Worm (Caenorhabditis elegans) whole organism, late embryonic: ENCODE measurements around the gene add-1.

Experiments
- C38D4.7 ChIP-seq: fragments of 200-800 bp; sonication (Bioruptor generic); optimal IDR thresholded peaks from 2 replicates; lab custom pipeline; 2018; ENCODE audit warnings: mild to moderate bottlenecking, missing genetic modification characterization, moderate library complexity, missing compliant biosample characterization
- F13H6.1 ChIP-seq: sonication (generic microtip); optimal IDR thresholded peaks from 2 replicates; lab custom pipeline; 2016; ENCODE audit warnings: missing genetic modification characterization, missing compliant biosample characterization
- K02D7.2 ChIP-seq: sonication (generic microtip); optimal IDR thresholded peaks from 2 replicates; lab custom pipeline; 2017; ENCODE audit warnings: mild to moderate bottlenecking, missing genetic modification characterization, missing compliant biosample characterization
- K09A11.1 ChIP-seq: sonication (generic microtip); optimal IDR thresholded peaks from 2 replicates; lab custom pipeline; 2017; ENCODE audit warnings: antibody characterized with exemption, mild to moderate bottlenecking, missing genetic modification characterization, missing compliant biosample characterization; ENCODE audit not compliant: insufficient read depth
- ceh-14 ChIP-seq: sonication (generic microtip); optimal IDR thresholded peaks from 2 replicates; lab custom pipeline; 2016; ENCODE audit warnings: missing genotype, missing genetic modification characterization, missing compliant biosample characterization
- ceh-18 ChIP-seq: sonication (generic microtip); optimal IDR thresholded peaks from 2 replicates; lab custom pipeline; 2016; ENCODE audit warnings: missing genetic modification characterization, missing compliant biosample characterization
- ceh-22 ChIP-seq: sonication (generic microtip); optimal IDR thresholded peaks from 2 replicates; lab custom pipeline; 2017; ENCODE audit warnings: missing biosample characterization, missing genetic modification characterization
- ceh-30 ChIP-seq: fragments of 150-350 bp; optimal IDR thresholded peaks from 2 replicates; lab custom pipeline; 2014; ENCODE audit warnings: missing biosample characterization, missing genetic modification characterization
- ceh-34 ChIP-seq: sonication (generic microtip); optimal IDR thresholded peaks from 2 replicates; lab custom pipeline; 2016; ENCODE audit warnings: mild to moderate bottlenecking, missing genetic modification characterization, missing compliant biosample characterization
- ceh-48 ChIP-seq: sonication (generic microtip); optimal IDR thresholded peaks from 2 replicates; lab custom pipeline; 2016; ENCODE audit warnings: missing genetic modification characterization, inconsistent platforms, missing compliant biosample characterization
- ceh-6 ChIP-seq: fragments of 200-800 bp; sonication (Bioruptor generic); optimal IDR thresholded peaks from 2 replicates; lab custom pipeline; 2018; ENCODE audit warnings: mild to moderate bottlenecking, missing genetic modification characterization, missing compliant biosample characterization
- che-1 ChIP-seq: sonication (generic microtip); optimal IDR thresholded peaks from 2 replicates; lab custom pipeline; 2016; ENCODE audit warnings: mild to moderate bottlenecking, missing genetic modification characterization, missing compliant biosample characterization
- dmd-4 ChIP-seq: sonication (generic microtip); optimal IDR thresholded peaks from 2 replicates; lab custom pipeline; 2016; ENCODE audit warnings: borderline replicate concordance, missing genetic modification characterization, missing compliant biosample characterization
- dve-1 ChIP-seq: sonication (generic microtip); optimal IDR thresholded peaks from 2 replicates; lab custom pipeline; 2017; ENCODE audit warnings: antibody characterized with exemption, mild to moderate bottlenecking, missing genetic modification characterization, missing compliant biosample characterization
- elt-2 ChIP-seq: sonication (generic microtip); optimal IDR thresholded peaks from 2 replicates; lab custom pipeline; 2016; ENCODE audit warnings: missing genetic modification reagents, missing genetic modification characterization, missing compliant biosample characterization
- eyg-1 ChIP-seq: sonication (generic microtip); optimal IDR thresholded peaks from 2 replicates; lab custom pipeline; 2016; ENCODE audit warnings: missing genotype, missing genetic modification characterization, missing compliant biosample characterization
- fax-1 ChIP-seq: sonication (generic microtip); optimal IDR thresholded peaks from 2 replicates; lab custom pipeline; 2016; ENCODE audit warnings: missing genotype, missing genetic modification characterization, missing compliant biosample characterization
- gmeb-2 ChIP-seq: sonication (generic microtip); optimal IDR thresholded peaks from 2 replicates; lab custom pipeline; 2016; ENCODE audit warnings: missing genetic modification characterization, inconsistent platforms, missing compliant biosample characterization
- hlh-15 ChIP-seq: sonication (generic microtip); optimal IDR thresholded peaks from 2 replicates; lab custom pipeline; 2016; ENCODE audit warnings: missing genetic modification characterization, missing compliant biosample characterization
- lim-6 ChIP-seq: sonication (generic microtip); optimal IDR thresholded peaks from 2 replicates; lab custom pipeline; 2016; ENCODE audit warnings: missing genetic modification characterization, missing compliant biosample characterization
- lin-11 ChIP-seq: fragments of 200-800 bp; sonication (Bioruptor generic); optimal IDR thresholded peaks from 2 replicates; lab custom pipeline; 2018; ENCODE audit warnings: mild to moderate bottlenecking, missing genetic modification characterization, missing compliant biosample characterization
- madf-2 ChIP-seq: sonication (generic microtip); optimal IDR thresholded peaks from 2 replicates; lab custom pipeline; 2017; ENCODE audit warnings: missing genetic modification characterization, missing compliant biosample characterization
- mec-3 ChIP-seq: sonication (generic microtip); optimal IDR thresholded peaks from 2 replicates; lab custom pipeline; 2016; ENCODE audit warnings: borderline replicate concordance, missing genetic modification characterization, missing compliant biosample characterization
- nfya-1 ChIP-seq: sonication (generic microtip); optimal IDR thresholded peaks from 2 replicates; lab custom pipeline; 2017; ENCODE audit warnings: missing genetic modification characterization, mild to moderate bottlenecking, missing compliant biosample characterization, antibody characterized with exemption, moderate library complexity
- nhr-11 ChIP-seq: fragments of 150-350 bp; optimal IDR thresholded peaks from 2 replicates; lab custom pipeline; 2014; ENCODE audit warnings: missing biosample characterization, missing genetic modification characterization
- pax-1 ChIP-seq: fragments of 150-350 bp; optimal IDR thresholded peaks from 2 replicates; lab custom pipeline; 2014; ENCODE audit warnings: missing biosample characterization, missing genetic modification characterization
- pha-2 ChIP-seq: sonication (generic microtip); optimal IDR thresholded peaks from 2 replicates; lab custom pipeline; 2017; ENCODE audit warnings: mild to moderate bottlenecking, missing genetic modification characterization, missing compliant biosample characterization
- pha-4 ChIP-seq: fragments of 150-350 bp; optimal IDR thresholded peaks from 2 replicates; lab custom pipeline; 2018; ENCODE audit warnings: missing biosample characterization, missing genetic modification reagents, missing genetic modification characterization
- pros-1 ChIP-seq: fragments of 150-350 bp; optimal IDR thresholded peaks from 2 replicates; lab custom pipeline; 2014; ENCODE audit warnings: missing biosample characterization, missing genetic modification reagents, missing genetic modification characterization
- rnt-1 ChIP-seq: sonication (generic microtip); optimal IDR thresholded peaks from 2 replicates; lab custom pipeline; 2016; ENCODE audit warnings: missing genetic modification characterization, missing compliant biosample characterization
- sdc-2 ChIP-seq: sonication (generic microtip); optimal IDR thresholded peaks from 2 replicates; lab custom pipeline; 2016; ENCODE audit warnings: missing genotype, missing genetic modification characterization, missing compliant biosample characterization
- syd-9 ChIP-seq: sonication (generic microtip); optimal IDR thresholded peaks from 2 replicates; lab custom pipeline; 2016; ENCODE audit warnings: mild to moderate bottlenecking, missing genetic modification characterization, moderate library complexity, missing compliant biosample characterization
- tbx-2 ChIP-seq: sonication (generic microtip); optimal IDR thresholded peaks from 2 replicates; lab custom pipeline; 2016; ENCODE audit warnings: missing genetic modification characterization, missing compliant biosample characterization
- tbx-7 ChIP-seq: sonication (generic microtip); optimal IDR thresholded peaks from 2 replicates; lab custom pipeline; 2016; ENCODE audit warnings: missing genotype, missing genetic modification characterization, missing compliant biosample characterization
- ttx-3 ChIP-seq: sonication (generic microtip); optimal IDR thresholded peaks from 2 replicates; lab custom pipeline; 2016; ENCODE audit warnings: missing genetic modification reagents, missing genetic modification characterization, missing compliant biosample characterization
- unc-42 ChIP-seq: sonication (generic microtip); optimal IDR thresholded peaks from 2 replicates; lab custom pipeline; 2016; ENCODE audit warnings: missing genotype, missing genetic modification characterization, missing compliant biosample characterization
- unc-55 ChIP-seq: sonication (generic microtip); optimal IDR thresholded peaks from 2 replicates; lab custom pipeline; 2017; ENCODE audit warnings: missing biosample characterization, missing genetic modification reagents, missing genetic modification characterization
- unc-86 ChIP-seq: sonication (generic microtip); optimal IDR thresholded peaks from 2 replicates; lab custom pipeline; 2016; ENCODE audit warnings: missing genetic modification characterization, missing compliant biosample characterization
- zip-5 ChIP-seq: sonication (generic microtip); optimal IDR thresholded peaks from 2 replicates; lab custom pipeline; 2016; ENCODE audit warnings: missing genetic modification characterization, missing compliant biosample characterization

The add-1 gene

ce11 chrX:4844765-4845164, 15.1 kb downstream of the add-1 start:
- TF ChIP-seq madf-2 (tag; lab: Kevin White, UChicago) (no peak), ceh-18 (tag; lab: Kevin White, UChicago) (no peak), ceh-30 (tag; lab: Kevin White, UChicago) (no peak), ceh-34 (tag; lab: Kevin White, UChicago) (no peak), ceh-22 (no peak), fax-1 (tag; lab: Kevin White, UChicago) (no peak), sdc-2 (tag; lab: Kevin White, UChicago) (no peak), che-1 (tag; lab: Kevin White, UChicago) (no peak), ceh-6 (GFP tag; lab: Kevin White, UChicago) (no peak), ceh-14 (tag; lab: Kevin White, UChicago) (no peak), gmeb-2 (tag; lab: Kevin White, UChicago) (no peak), dmd-4 (tag; lab: Kevin White, UChicago) (no peak), elt-2 (tag; lab: Kevin White, UChicago) (no peak)
- TF ChIP-seq, all 69 proteins: peak for 0

- TF ChIP-seq hlh-15 (tag; lab: Kevin White, UChicago) = no peak
- no peak for TF ChIP-seq K09A11.1 (tag; lab: Kevin White, UChicago)
- no peak for TF ChIP-seq nhr-11 (tag; lab: Kevin White, UChicago)
- TF ChIP-seq pha-4 (tag; lab: Kevin White, UChicago) = no peak
- TF ChIP-seq rnt-1 (tag; lab: Kevin White, UChicago) = no peak
- TF ChIP-seq tbx-7 (tag; lab: Kevin White, UChicago) = no peak
- no peak for TF ChIP-seq dve-1
- no peak for TF ChIP-seq madf-2 (tag; lab: Kevin White, UChicago)
- no peak for TF ChIP-seq F13H6.1 (tag; lab: Kevin White, UChicago)
- no peak for TF ChIP-seq ceh-22
- TF ChIP-seq unc-86 (tag; lab: Kevin White, UChicago) = no peak
- no peak for TF ChIP-seq ttx-3 (tag; lab: Kevin White, UChicago)
- TF ChIP-seq fax-1 (tag; lab: Kevin White, UChicago) = no peak
- no peak for TF ChIP-seq ceh-14 (tag; lab: Kevin White, UChicago)
- TF ChIP-seq unc-42 (tag; lab: Kevin White, UChicago) = no peak
These were observed 17.5 kb downstream of the add-1 start for ce11 chrX:4842305-4842704.

- TF ChIP-seq ceh-14 (tag; lab: Kevin White, UChicago) = no peak
- no peak for TF ChIP-seq C38D4.7 (GFP tag; lab: Kevin White, UChicago)
- TF ChIP-seq unc-42 (tag; lab: Kevin White, UChicago) = no peak
- no peak for TF ChIP-seq zip-5
- no peak for TF ChIP-seq pax-1
- TF ChIP-seq lin-11 (tag; lab: Kevin White, UChicago) = no peak
- TF ChIP-seq K02D7.2 (tag; lab: Kevin White, UChicago) = no peak
- no peak for TF ChIP-seq K09A11.1 (tag; lab: Kevin White, UChicago)
- no peak for TF ChIP-seq fax-1 (tag; lab: Kevin White, UChicago)
- TF ChIP-seq nfya-1 (tag; lab: Kevin White, UChicago) = no peak
- TF ChIP-seq lim-6 (tag; lab: Kevin White, UChicago) = no peak
- TF ChIP-seq ceh-6 (GFP tag; lab: Kevin White, UChicago) = no peak
These were observed 19.2 kb downstream of the add-1 start for ce11 chrX:4840653-4841052.

DNA sequence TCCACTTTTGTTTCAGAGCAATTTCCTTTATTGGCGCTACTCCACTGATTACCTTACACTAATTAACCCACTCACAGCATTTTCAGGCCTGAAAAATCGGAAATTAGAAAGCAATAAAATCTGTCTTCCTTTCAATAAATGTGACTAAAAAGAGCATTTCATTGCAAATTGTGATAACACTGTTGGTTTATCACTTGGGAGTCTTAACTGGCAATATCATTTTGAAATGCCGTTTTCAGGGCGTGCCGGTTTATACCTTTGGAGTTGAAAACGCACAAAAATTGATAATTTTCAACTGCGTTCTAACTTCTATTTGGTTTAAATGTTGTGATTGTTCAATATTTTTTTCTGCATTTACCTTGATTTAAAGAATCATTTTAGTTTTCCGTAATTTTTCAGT, 37.6 kb downstream of the add-1 start, which contains the start of gene R08E3.1:
Gene R08E3.1 (plus strand): TSS at position 386 of the 400 bp plus-strand sequence.
- no peak for TF ChIP-seq tbx-2
- TF ChIP-seq eyg-1 (tag; lab: Kevin White, UChicago) = no peak
- no peak for TF ChIP-seq unc-55 (GFP tag; lab: Kevin White, UChicago)
- TF ChIP-seq pha-2 = no peak
- TF ChIP-seq ceh-48 = no peak
- no peak for TF ChIP-seq lim-6 (tag; lab: Kevin White, UChicago)
- TF ChIP-seq syd-9 = no peak
- TF ChIP-seq C38D4.7 (GFP tag; lab: Kevin White, UChicago) = no peak
- TF ChIP-seq ceh-18 (tag; lab: Kevin White, UChicago) = no peak
- no peak for TF ChIP-seq ceh-14 (tag; lab: Kevin White, UChicago)
- no peak for TF ChIP-seq rnt-1 (tag; lab: Kevin White, UChicago)
- no peak for TF ChIP-seq pros-1 (tag; lab: Kevin White, UChicago)
- no peak for TF ChIP-seq mec-3 (tag; lab: Kevin White, UChicago)
- no peak for TF ChIP-seq fax-1 (tag; lab: Kevin White, UChicago)
